Fruit fly (Drosophila melanogaster) whole organism, prepupa: ENCODE results near the gene chinmo.

Source experiments
- CG10631 ChIP-seq: fragments of 200-800 bp; sonication (Bioruptor generic); optimal IDR thresholded peaks from 2 replicates; lab custom pipeline; 2016; ENCODE audit warnings: missing biosample characterization, missing genetic modification characterization
- CG10669 ChIP-seq: fragments of 200-800 bp; sonication (Bioruptor generic); optimal IDR thresholded peaks from 3 replicates; lab custom pipeline; 2018; ENCODE audit warnings: missing biosample characterization, mild to moderate bottlenecking, missing genetic modification characterization, moderate library complexity
- CG11902 ChIP-seq: fragments of 200-800 bp; sonication (Bioruptor generic); optimal IDR thresholded peaks from 3 replicates; lab custom pipeline; 2016; ENCODE audit warnings: missing biosample characterization, missing genetic modification characterization
- CG15336 ChIP-seq: fragments of 200-800 bp; sonication (Bioruptor generic); IDR thresholded peaks from 2 replicates; pipeline ENCODE4 v1.3.6; 2022; ENCODE audit warnings: missing biosample characterization, missing genetic modification characterization
- CG16779 ChIP-seq: fragments of 200-800 bp; sonication (Bioruptor generic); optimal IDR thresholded peaks from 3 replicates; lab custom pipeline; 2017; ENCODE audit warnings: missing biosample characterization, mild to moderate bottlenecking, missing genetic modification characterization
- CG3032 ChIP-seq: fragments of 200-800 bp; optimal IDR thresholded peaks from 2 replicates; lab custom pipeline; 2019; ENCODE audit warnings: missing biosample characterization, mild to moderate bottlenecking, missing genetic modification characterization, moderate library complexity
- CG3919 ChIP-seq: fragments of 200-800 bp; sonication (Bioruptor generic); optimal IDR thresholded peaks from 3 replicates; lab custom pipeline; 2016; ENCODE audit warnings: missing biosample characterization, missing genetic modification characterization
- CG4318 ChIP-seq: fragments of 200-800 bp; sonication (Bioruptor generic); optimal IDR thresholded peaks from 3 replicates; lab custom pipeline; 2017; ENCODE audit warnings: missing biosample characterization, mild to moderate bottlenecking, missing genetic modification characterization
- CG6163 ChIP-seq: fragments of 200-800 bp; sonication (Bioruptor generic); IDR thresholded peaks from 3 replicates; pipeline ENCODE4 v1.3.6; 2022; ENCODE audit warnings: missing biosample characterization, missing genetic modification characterization
- CG6792 ChIP-seq: fragments of 200-800 bp; sonication (Bioruptor generic); optimal IDR thresholded peaks from 3 replicates; lab custom pipeline; 2016; ENCODE audit warnings: missing biosample characterization, missing genetic modification characterization
- CG6808 ChIP-seq: fragments of 200-800 bp; sonication (Bioruptor generic); optimal IDR thresholded peaks from 3 replicates; lab custom pipeline; 2017; ENCODE audit warnings: missing biosample characterization, missing genetic modification characterization, mild to moderate bottlenecking, moderate library complexity, missing genetic modification reagents
- CG6854 ChIP-seq: fragments of 200-800 bp; sonication (Bioruptor generic); optimal IDR thresholded peaks from 2 replicates; lab custom pipeline; 2017; ENCODE audit warnings: missing biosample characterization, mild to moderate bottlenecking, missing genetic modification characterization
- CG8119 ChIP-seq: fragments of 200-800 bp; sonication (Bioruptor generic); IDR thresholded peaks from 3 replicates; pipeline ENCODE4 v1.3.6; 2022; ENCODE audit warnings: missing biosample characterization, missing genetic modification characterization
- CG8319 ChIP-seq: fragments of 200-800 bp; sonication (Bioruptor generic); optimal IDR thresholded peaks from 3 replicates; lab custom pipeline; 2016; ENCODE audit warnings: missing biosample characterization, missing genetic modification characterization
- CG9139 ChIP-seq: fragments of 200-800 bp; sonication (Bioruptor generic); optimal IDR thresholded peaks from 3 replicates; lab custom pipeline; 2017; ENCODE audit warnings: missing biosample characterization, mild to moderate bottlenecking, missing genetic modification characterization
- Eip75B ChIP-seq: fragments of 200-800 bp; sonication (Bioruptor generic); optimal IDR thresholded peaks from 3 replicates; lab custom pipeline; 2016; ENCODE audit warnings: missing biosample characterization, missing genetic modification characterization
- Eip78C ChIP-seq: fragments of 200-800 bp; sonication (Bioruptor generic); peaks from one replicate; lab custom pipeline; 2016; ENCODE audit warnings: missing biosample characterization, missing genetic modification characterization
- Ets21C ChIP-seq: fragments of 200-800 bp; sonication (Bioruptor generic); optimal IDR thresholded peaks from 3 replicates; lab custom pipeline; 2016; ENCODE audit warnings: missing biosample characterization, missing genetic modification characterization
- Gug ChIP-seq: fragments of 200-800 bp; sonication (Bioruptor generic); IDR thresholded peaks from 2 replicates; pipeline ENCODE4 v1.3.6; 2022; ENCODE audit warnings: missing biosample characterization, missing genetic modification characterization
- Hr38 ChIP-seq: sonication (Bioruptor generic); optimal IDR thresholded peaks from 2 replicates; lab custom pipeline; 2016; ENCODE audit warnings: missing biosample characterization, missing genetic modification characterization
- Hr39 ChIP-seq: fragments of 200-800 bp; sonication (Bioruptor generic); optimal IDR thresholded peaks from 2 replicates; lab custom pipeline; 2016; ENCODE audit warnings: missing biosample characterization, missing genetic modification characterization
- Lpt ChIP-seq: fragments of 200-800 bp; sonication (Bioruptor generic); optimal IDR thresholded peaks from 3 replicates; lab custom pipeline; 2016; ENCODE audit warnings: missing biosample characterization, missing genetic modification characterization
- Met ChIP-seq: fragments of 200-800 bp; sonication (Bioruptor generic); optimal IDR thresholded peaks from 3 replicates; lab custom pipeline; 2016; ENCODE audit warnings: missing biosample characterization, missing genetic modification characterization
- OdsH ChIP-seq: fragments of 200-800 bp; sonication (Bioruptor generic); optimal IDR thresholded peaks from 3 replicates; lab custom pipeline; 2016; ENCODE audit warnings: missing biosample characterization, missing genetic modification characterization
- Smox ChIP-seq: fragments of 200-800 bp; sonication (Bioruptor generic); optimal IDR thresholded peaks from 3 replicates; lab custom pipeline; 2016; ENCODE audit warnings: missing biosample characterization, missing genetic modification characterization
- Sox102F ChIP-seq: fragments of 200-800 bp; sonication (Bioruptor generic); optimal IDR thresholded peaks from 2 replicates; lab custom pipeline; 2016; ENCODE audit warnings: missing biosample characterization, mild to moderate bottlenecking, missing genetic modification characterization
- Sox14 ChIP-seq: fragments of 200-800 bp; sonication (Bioruptor generic); optimal IDR thresholded peaks from 3 replicates; lab custom pipeline; 2016; ENCODE audit warnings: missing biosample characterization, missing genetic modification characterization
- Sox15 ChIP-seq: fragments of 200-800 bp; sonication (Bioruptor generic); optimal IDR thresholded peaks from 3 replicates; lab custom pipeline; 2016; ENCODE audit warnings: missing biosample characterization, missing genetic modification characterization
- achi ChIP-seq: fragments of 200-800 bp; sonication (Bioruptor generic); optimal IDR thresholded peaks from 3 replicates; lab custom pipeline; 2016; ENCODE audit warnings: missing biosample characterization, missing genetic modification characterization
- dsx ChIP-seq: fragments of 200-800 bp; optimal IDR thresholded peaks from 3 replicates; lab custom pipeline; 2019; ENCODE audit warnings: missing biosample characterization, mild to moderate bottlenecking, missing genetic modification characterization, moderate library complexity; ENCODE audit not compliant: poor library complexity, severe bottlenecking
- eg ChIP-seq: fragments of 200-800 bp; sonication (Bioruptor generic); IDR thresholded peaks from 3 replicates; pipeline ENCODE4 v1.3.6; 2022; ENCODE audit warnings: missing biosample characterization, missing genetic modification characterization
- esn ChIP-seq: fragments of 200-800 bp; sonication (Bioruptor generic); optimal IDR thresholded peaks from 2 replicates; lab custom pipeline; 2016; ENCODE audit warnings: missing biosample characterization, mild to moderate bottlenecking, missing genetic modification characterization, moderate library complexity
- fd85E ChIP-seq: fragments of 200-800 bp; sonication (Bioruptor generic); optimal IDR thresholded peaks from 3 replicates; lab custom pipeline; 2016; ENCODE audit warnings: missing biosample characterization, missing genetic modification characterization
- fkh ChIP-seq: fragments of 200-800 bp; sonication (Bioruptor generic); optimal IDR thresholded peaks from 3 replicates; lab custom pipeline; 2017; ENCODE audit warnings: missing biosample characterization, mild to moderate bottlenecking, missing genetic modification characterization, moderate library complexity
- lz ChIP-seq: fragments of 200-800 bp; sonication (Bioruptor generic); optimal IDR thresholded peaks from 3 replicates; lab custom pipeline; 2016; ENCODE audit warnings: missing biosample characterization, missing genetic modification characterization
- net ChIP-seq: fragments of 200-800 bp; sonication (Bioruptor generic); optimal IDR thresholded peaks from 3 replicates; lab custom pipeline; 2016; ENCODE audit warnings: missing biosample characterization, missing genetic modification characterization
- pdm3 ChIP-seq: fragments of 200-800 bp; sonication (Bioruptor generic); optimal IDR thresholded peaks from 3 replicates; lab custom pipeline; 2016; ENCODE audit warnings: missing biosample characterization, missing genetic modification characterization
- salr ChIP-seq, 2 experiments: fragments of 200-800 bp; sonication (Bioruptor generic); optimal IDR thresholded peaks; 3 replicates each; lab custom pipeline; 2016 to 2018; ENCODE audit warnings: missing biosample characterization in 2 of 2, missing genetic modification characterization in 2 of 2, mild to moderate bottlenecking in 1 of 2
- spab ChIP-seq: fragments of 200-800 bp; sonication (Bioruptor generic); optimal IDR thresholded peaks from 2 replicates; lab custom pipeline; 2017; ENCODE audit warnings: missing biosample characterization, mild to moderate bottlenecking, missing genetic modification characterization, missing genetic modification reagents
- svp ChIP-seq: fragments of 200-800 bp; sonication (Bioruptor generic); peaks from one replicate; lab custom pipeline; 2016; ENCODE audit warnings: missing biosample characterization, missing genetic modification characterization

chinmo gene

DNA sequence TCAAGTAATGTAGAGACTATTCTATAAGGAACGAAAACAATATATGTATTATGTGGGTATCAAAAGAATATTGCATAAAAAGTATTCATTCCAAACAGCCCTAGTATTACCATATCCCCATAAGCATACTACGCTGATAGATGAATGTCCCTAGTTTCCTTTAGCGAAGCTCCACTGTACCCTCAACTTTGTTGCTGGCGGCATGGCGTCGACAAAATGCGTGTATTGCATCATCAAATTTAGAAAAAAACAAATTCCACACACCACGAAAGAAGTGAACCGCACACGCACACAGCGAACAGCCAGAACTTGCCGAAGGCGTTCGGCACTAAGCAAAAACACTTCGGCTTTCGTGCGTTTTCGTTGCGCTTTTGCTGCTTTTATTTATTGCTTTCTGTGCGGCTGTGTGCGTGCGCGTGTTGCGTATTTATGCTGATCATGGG lies 18.3 kb upstream of the chinmo start (continued):
- peak; percentile 60 for TF ChIP-seq Eip78C (GFP tag; lab: Kevin White, UChicago)
- TF ChIP-seq CG8119 (GFP tag; lab: Robert Waterston, UW): peak; percentile 74
- TF ChIP-seq pdm3 (GFP tag; lab: Kevin White, UChicago): peak; percentile 43
- peak; percentile 39 for TF ChIP-seq achi
- TF ChIP-seq CG9139 (GFP tag; lab: Kevin White, UChicago): no peak
- TF ChIP-seq Smox (GFP tag; lab: Kevin White, UChicago): peak; percentile 8
- TF ChIP-seq, all 60 proteins: peak for 29

DNA sequence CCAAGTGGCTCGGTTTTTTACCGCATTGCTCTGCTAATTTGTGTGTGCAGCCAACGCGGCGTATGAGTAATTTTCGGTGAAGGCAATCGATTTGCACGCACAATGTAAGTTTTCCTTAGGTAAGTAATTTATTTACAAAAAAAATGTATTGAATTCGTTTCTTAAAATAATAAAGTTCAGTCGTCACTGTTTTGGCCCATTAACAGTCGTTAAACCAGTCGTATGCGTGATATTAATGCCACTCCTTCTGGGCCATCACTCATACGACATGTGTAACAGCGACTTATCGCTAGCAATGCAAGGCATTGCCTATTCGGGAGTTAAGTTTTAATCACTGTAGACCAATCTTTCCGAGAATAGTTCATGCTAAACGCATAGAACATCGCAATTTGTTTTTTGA lies 17.7 kb upstream of the chinmo start:
- TF ChIP-seq CG16779 (tag; lab: Kevin White, UChicago) (no peak), Sox102F (GFP tag; lab: Kevin White, UChicago) (no peak), pdm3 (GFP tag; lab: Kevin White, UChicago) (no peak), Gug (GFP tag; lab: Robert Waterston, UW) (no peak), CG6792 (GFP tag; lab: Kevin White, UChicago) (no peak), CG11902 (GFP tag; lab: Kevin White, UChicago) (no peak), Met (GFP tag; lab: Kevin White, UChicago) (no peak), Eip75B (no peak), esn (GFP tag; lab: Kevin White, UChicago) (no peak), svp (no peak), CG10631 (no peak), CG6808 (GFP tag; lab: Kevin White, UChicago) (no peak), CG4318 (GFP tag; lab: Kevin White, UChicago) (no peak), fd85E (GFP tag; lab: Kevin White, UChicago) (no peak), CG3032 (tag; lab: Kevin White, UChicago) (no peak)

DNA sequence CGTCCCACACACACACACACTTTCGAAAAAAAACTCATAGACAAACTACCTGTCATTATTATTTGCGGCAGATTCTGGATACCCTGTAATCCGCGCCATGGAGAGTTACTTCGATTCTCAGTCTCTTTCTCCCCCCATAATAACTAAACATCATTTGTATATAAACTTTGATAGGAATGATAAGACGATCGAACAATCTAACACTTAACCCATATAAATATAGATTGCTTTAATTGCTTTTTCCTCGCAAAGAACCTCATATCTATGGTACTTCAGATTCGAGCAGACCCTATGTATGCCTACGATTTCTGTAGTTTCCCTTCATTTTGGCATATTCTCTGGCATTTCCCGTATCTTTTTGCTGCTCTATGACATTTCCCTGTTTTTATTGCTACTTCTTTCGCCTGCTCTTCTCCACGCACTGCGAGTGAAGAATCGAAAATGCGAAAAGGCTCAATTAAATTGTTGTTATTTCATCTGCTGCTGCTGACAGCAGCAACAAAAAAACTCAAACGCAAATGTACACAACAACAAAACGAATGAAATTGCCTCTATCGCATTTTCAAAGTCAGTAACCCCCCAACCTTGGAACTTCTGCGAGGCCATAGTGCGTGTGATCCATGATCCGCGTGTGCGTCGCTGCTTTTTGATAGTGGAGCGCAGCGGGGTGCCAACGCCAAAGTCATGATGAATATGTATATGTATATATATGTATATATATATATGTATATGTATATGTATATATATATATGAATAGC lies 16.8 kb upstream of the chinmo start:
- no peak for TF ChIP-seq Hr38 (GFP tag; lab: Kevin White, UChicago)
- TF ChIP-seq Lpt (GFP tag; lab: Kevin White, UChicago): no peak
- no peak for TF ChIP-seq Sox15
- TF ChIP-seq net (GFP tag; lab: Kevin White, UChicago): no peak
- TF ChIP-seq CG6163 (GFP tag; lab: Robert Waterston, UW): no peak
- TF ChIP-seq Sox102F (GFP tag; lab: Kevin White, UChicago): no peak
- peak; percentile 39 for TF ChIP-seq fkh
- no peak for TF ChIP-seq Eip75B

DNA sequence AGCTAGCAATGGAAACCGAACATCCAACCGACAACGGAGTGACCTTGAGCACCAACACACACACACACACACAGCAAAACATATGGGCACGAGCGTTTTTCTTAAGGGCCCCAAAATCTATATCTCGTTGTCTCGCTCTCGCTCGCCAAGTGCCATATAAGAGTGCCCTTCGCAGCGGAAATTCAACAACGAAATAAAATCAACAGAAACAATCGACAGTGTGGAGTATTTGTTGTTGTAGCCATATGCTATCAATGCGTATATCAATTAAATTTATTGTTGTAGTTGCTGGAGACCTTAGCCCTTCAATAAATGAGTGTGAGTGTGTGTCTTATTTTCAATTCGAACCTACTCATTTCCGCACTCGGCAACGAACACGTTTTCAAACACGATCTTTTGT lies 14.5 kb upstream of the chinmo start:
- TF ChIP-seq svp (peak; percentile 40), Ets21C (no peak), Eip75B (no peak), fkh (peak; percentile 70)

DNA sequence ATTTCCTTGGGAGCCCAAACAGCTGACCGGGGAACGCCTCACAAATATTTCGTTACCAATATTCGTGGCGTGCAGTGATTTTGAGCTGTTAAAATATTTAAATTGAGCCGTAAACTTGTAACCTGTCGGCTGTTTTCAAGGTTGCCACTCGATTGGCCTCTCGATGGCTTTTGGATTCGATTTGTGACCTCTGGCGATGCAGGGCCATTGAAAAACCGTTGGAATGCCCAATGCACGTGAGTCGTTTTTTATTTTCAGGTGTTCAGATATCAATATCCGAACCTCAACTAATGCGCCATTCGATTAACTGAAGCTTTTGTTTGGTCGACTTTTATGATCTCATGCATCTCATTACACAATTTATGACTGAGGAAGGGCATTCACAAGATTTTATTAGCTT lies 13.8 kb upstream of the chinmo start:
- TF ChIP-seq dsx (GFP tag; lab: Kevin White, UChicago): no peak
- no peak for TF ChIP-seq CG15336 (GFP tag; lab: Robert Waterston, UW)
- no peak for TF ChIP-seq CG8319 (GFP tag; lab: Kevin White, UChicago)
- TF ChIP-seq Sox15: no peak
- TF ChIP-seq CG10669 (GFP tag; lab: Kevin White, UChicago): no peak
- TF ChIP-seq lz (GFP tag; lab: Kevin White, UChicago): no peak
- TF ChIP-seq salr (GFP tag; optimal IDR thresholded peaks at IDR 0.05; lab: Kevin White, UChicago): no peak
- no peak for TF ChIP-seq Sox14 (GFP tag; lab: Kevin White, UChicago)
- TF ChIP-seq CG3919: no peak
- no peak for TF ChIP-seq esn (GFP tag; lab: Kevin White, UChicago)
- no peak for TF ChIP-seq CG6854
- no peak for TF ChIP-seq Hr39 (GFP tag; lab: Kevin White, UChicago)
- no peak for TF ChIP-seq fd85E (GFP tag; lab: Kevin White, UChicago)
- no peak for TF ChIP-seq achi
- no peak for TF ChIP-seq eg
- TF ChIP-seq spab (GFP tag; lab: Kevin White, UChicago): no peak
- TF ChIP-seq Lpt (GFP tag; lab: Kevin White, UChicago): no peak
- TF ChIP-seq Hr38 (GFP tag; lab: Kevin White, UChicago): no peak
- TF ChIP-seq OdsH: no peak
- TF ChIP-seq CG6808 (GFP tag; lab: Kevin White, UChicago): no peak
